Worm (Caenorhabditis elegans): ENCODE measurements around the gene slc-36.5.

ce11 chrII:6834582-6835058, 42.2 kb downstream of the slc-36.5 start, which contains the start of gene egl-27:
- TF ChIP-seq ama-1 (optimal IDR thresholded peaks at IDR 0.05) (no peak), sea-1 (GFP tag; conservative IDR thresholded peaks at IDR 0.05) (peak; percentile 69; the same call in 1 of the 2 replicates), flt-1 (GFP tag; IDR thresholded peaks at IDR 0.05) (no peak), hmg-4 (GFP tag; optimal IDR thresholded peaks at IDR 0.05) (no peak), F13C5.2 (tag; optimal IDR thresholded peaks at IDR 0.05) (no peak), ets-7 (tag; optimal IDR thresholded peaks at IDR 0.05) (no peak)
